Worm (Caenorhabditis elegans): Measurements from ENCODE around the gene srbc-16.

DNA sequence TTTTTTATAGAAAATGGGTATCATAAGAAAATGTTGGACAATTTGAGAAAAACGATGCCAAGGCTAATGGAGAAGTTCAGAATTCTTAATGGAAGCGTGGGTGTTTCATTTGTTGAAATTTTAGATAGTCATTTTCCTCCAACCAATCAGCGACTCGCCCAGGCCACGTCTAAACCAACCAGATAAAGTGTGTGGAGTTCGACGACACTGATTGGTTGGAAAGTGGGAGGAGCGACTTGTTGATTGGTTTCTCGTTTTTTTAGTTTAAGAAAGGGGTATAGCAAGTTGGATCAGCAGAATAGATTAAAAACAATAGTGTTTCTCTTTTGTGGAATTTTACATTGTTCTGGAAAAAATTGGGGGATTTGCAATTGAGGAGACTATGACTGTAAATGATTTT, 25.7 kb downstream of the srbc-16 start:
- TF ChIP-seq W03F9.2 (tag; optimal IDR thresholded peaks at IDR 0.05) (no peak), him-1 (tag; optimal IDR thresholded peaks at IDR 0.05) (no peak), dao-5 (tag; optimal IDR thresholded peaks at IDR 0.05) (no peak)

Measured in whole organism, L4/young adult.